Worm (Caenorhabditis elegans) whole organism, L4/young adult: Measurements from ENCODE around the gene W03C9.1.
A peak's percentile ranks its signal among the peaks of the same experiment; 100 is the strongest.

ENCODE experiments used
- W03F9.2 ChIP-seq: fragments of 150-350 bp; optimal IDR thresholded peaks from 2 replicates; lab custom pipeline; 2014; ENCODE audit warnings: missing biosample characterization, missing genetic modification characterization
- dao-5 ChIP-seq: sonication (generic microtip); optimal IDR thresholded peaks from 2 replicates; lab custom pipeline; 2016; ENCODE audit warnings: missing genotype, missing genetic modification characterization, moderate library complexity, missing compliant biosample characterization
- him-1 ChIP-seq: sonication (generic microtip); optimal IDR thresholded peaks from 2 replicates; lab custom pipeline; 2016; ENCODE audit warnings: missing genotype, missing genetic modification reagents, missing genetic modification characterization, missing compliant biosample characterization

Gene W03C9.1

ce11 chrII:11954811-11955210 is 7.1 kb downstream of the W03C9.1 start:
- TF ChIP-seq dao-5 (no peak), him-1 (no peak), W03F9.2 (tag; lab: Kevin White, UChicago) (no peak)

- TF ChIP-seq him-1 (no peak), dao-5 (no peak), W03F9.2 (tag; lab: Kevin White, UChicago) (no peak)
Observed at ce11 chrII:11954208-11954607, 7.7 kb downstream of the W03C9.1 start, which contains the start of gene W03C9.6. Gene W03C9.6 (plus strand): TSS chrII:11954508.

- TF ChIP-seq W03F9.2 (tag; lab: Kevin White, UChicago) (no peak), dao-5 (no peak), him-1 (no peak)
Observed at ce11 chrII:11952963-11953362, 9.0 kb downstream of the W03C9.1 start.

ce11 chrII:11948459-11948858 is 13.5 kb downstream of the W03C9.1 start, which contains the start of gene W03C9.8:
Gene W03C9.8 (plus strand): TSS chrII:11948759.
- no peak for TF ChIP-seq him-1
- TF ChIP-seq W03F9.2 (tag; lab: Kevin White, UChicago): no peak
- no peak for TF ChIP-seq dao-5

- TF ChIP-seq W03F9.2 (tag; lab: Kevin White, UChicago) (no peak), dao-5 (no peak), him-1 (no peak)
Observed at ce11 chrII:11936393-11936792, 25.5 kb downstream of the W03C9.1 start.

ce11 chrII:11935266-11935665 is 26.7 kb downstream of the W03C9.1 start, which contains the start of gene lin-29:
Gene lin-29 (minus strand): TSS chrII:11935343.
- TF ChIP-seq W03F9.2 (tag; lab: Kevin White, UChicago): no peak
- no peak for TF ChIP-seq him-1
- TF ChIP-seq dao-5: no peak

- no peak for TF ChIP-seq dao-5
- TF ChIP-seq W03F9.2 (tag; lab: Kevin White, UChicago): no peak
- TF ChIP-seq him-1: no peak
Observed at ce11 chrII:11930132-11930531, 31.8 kb downstream of the W03C9.1 start.

ce11 chrII:11928752-11929151 is 33.2 kb downstream of the W03C9.1 start:
- TF ChIP-seq W03F9.2 (tag; lab: Kevin White, UChicago) (no peak), dao-5 (no peak), him-1 (no peak)

ce11 chrII:11926501-11926900 is 35.4 kb downstream of the W03C9.1 start:
- no peak for TF ChIP-seq W03F9.2 (tag; lab: Kevin White, UChicago)
- no peak for TF ChIP-seq dao-5
- no peak for TF ChIP-seq him-1

ce11 chrII:11925203-11925602 is 36.7 kb downstream of the W03C9.1 start:
- TF ChIP-seq him-1: no peak
- TF ChIP-seq W03F9.2 (tag; lab: Kevin White, UChicago): no peak
- no peak for TF ChIP-seq dao-5

ce11 chrII:11923620-11924298 is 38.2 kb downstream of the W03C9.1 start:
- TF ChIP-seq W03F9.2 (tag; lab: Kevin White, UChicago) (no peak), him-1 (no peak), dao-5 (no peak)

- no peak for TF ChIP-seq W03F9.2 (tag; lab: Kevin White, UChicago)
- no peak for TF ChIP-seq him-1
- TF ChIP-seq dao-5: no peak
Observed at ce11 chrII:11922757-11923538, 39.0 kb downstream of the W03C9.1 start.

- no peak for TF ChIP-seq him-1
- TF ChIP-seq dao-5: peak; percentile 36
Observed at ce11 chrII:11917530-11917952, 44.4 kb downstream of the W03C9.1 start.

- TF ChIP-seq dao-5 (no peak), W03F9.2 (tag; lab: Kevin White, UChicago) (no peak), him-1 (no peak)
Observed at ce11 chrII:11916945-11917344, 45.0 kb downstream of the W03C9.1 start.

- TF ChIP-seq dao-5 (no peak), W03F9.2 (tag; lab: Kevin White, UChicago) (no peak), him-1 (no peak)
Observed at ce11 chrII:11916555-11916941, 45.4 kb downstream of the W03C9.1 start.
